Fruit fly (Drosophila melanogaster) whole organism: Measurements from ENCODE around the gene CG31730.

Source experiments
- CG8478 ChIP-seq: fragments of >200 bp; optimal IDR thresholded peaks from 2 replicates; lab custom pipeline; 2018; ENCODE audit warnings: inconsistent platforms
- Dll ChIP-seq: fragments of >200 bp; optimal IDR thresholded peaks from 2 replicates; lab custom pipeline; 2017
- EcR ChIP-seq, 2 experiments: fragments of >200 bp; optimal IDR thresholded peaks; 2 replicates each; lab custom pipeline; 2017; ENCODE audit warnings: missing biosample characterization in 2 of 2, missing genetic modification characterization in 2 of 2, missing genetic modification reagents in 2 of 2
- pan ChIP-seq: fragments of >200 bp; optimal IDR thresholded peaks from 2 replicates; lab custom pipeline; 2017
- psq ChIP-seq: fragments of >200 bp; optimal IDR thresholded peaks from 2 replicates; lab custom pipeline; 2017
- usp ChIP-seq: fragments of >200 bp; optimal IDR thresholded peaks from 2 replicates; lab custom pipeline; 2017; ENCODE audit warnings: missing biosample characterization, missing genetic modification characterization, mixed read lengths

CG31730 gene

DNA sequence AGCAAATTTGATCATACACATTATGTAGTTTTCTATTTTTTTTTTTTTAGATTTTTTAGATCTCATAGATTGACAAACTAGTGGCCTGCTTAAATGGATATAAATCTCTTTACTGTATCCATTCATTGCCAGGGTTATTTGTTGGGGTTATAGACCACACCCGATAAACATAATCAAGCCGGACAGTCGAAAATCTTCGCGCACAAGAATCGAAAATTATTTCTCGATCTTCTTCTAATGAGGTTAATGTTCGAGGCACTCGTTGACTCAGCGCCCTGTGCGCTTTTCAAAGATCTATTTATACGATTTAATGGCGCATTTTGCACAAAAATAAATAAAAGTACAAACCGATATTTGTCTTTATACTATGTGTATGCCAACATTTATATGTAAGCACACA lies at the start of gene CG31730:
CG31730 (minus strand) TSS at position 101 of the 400 bp plus-strand sequence.
- TF ChIP-seq Dll (lab: Kevin White, UChicago) (no peak), CG8478 (no peak), EcR (GFP tag; optimal IDR thresholded peaks at IDR 0.05; lab: Kevin White, UChicago) (no peak), psq (lab: Kevin White, UChicago) (no peak), pan (lab: Kevin White, UChicago) (no peak), usp (GFP tag; lab: Kevin White, UChicago) (no peak)

- TF ChIP-seq psq (lab: Kevin White, UChicago) (no peak), pan (lab: Kevin White, UChicago) (no peak), CG8478 (no peak), EcR (GFP tag; optimal IDR thresholded peaks at IDR 0.05; lab: Kevin White, UChicago) (no peak), usp (GFP tag; lab: Kevin White, UChicago) (no peak), Dll (lab: Kevin White, UChicago) (no peak)
Measured at dm6 chr2L:13306655-13307054, 47.1 kb upstream of the CG31730 start, which contains the start of gene CG43779. Gene CG43779, minus strand, starts transcription at chr2L:13306755.

DNA sequence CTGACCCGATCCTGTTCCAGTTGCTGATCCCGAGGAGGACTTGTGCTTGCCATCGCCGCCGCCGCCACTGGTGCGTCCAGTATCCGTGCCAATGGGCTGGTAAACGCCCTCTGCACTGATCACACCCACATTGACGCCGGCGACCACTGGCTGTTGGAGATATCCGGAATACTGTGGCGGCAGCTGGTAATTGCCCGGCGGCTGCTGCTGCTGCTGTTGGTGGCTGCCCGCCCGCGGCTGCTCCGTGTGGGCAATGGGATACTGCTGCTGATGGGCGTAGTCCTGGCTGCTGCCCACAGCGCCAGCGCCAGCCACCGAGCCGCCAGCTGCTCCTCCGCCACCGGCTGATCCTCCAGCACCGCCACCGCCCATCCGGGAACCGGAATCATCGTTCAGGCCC lies 45.5 kb upstream of the CG31730 start:
- TF ChIP-seq psq (lab: Kevin White, UChicago) (no peak), EcR (GFP tag; optimal IDR thresholded peaks at IDR 0.05; lab: Kevin White, UChicago) (no peak), usp (GFP tag; lab: Kevin White, UChicago) (no peak), Dll (lab: Kevin White, UChicago) (no peak)

- no peak for TF ChIP-seq Dll (lab: Kevin White, UChicago)
- no peak for TF ChIP-seq psq (lab: Kevin White, UChicago)
- no peak for TF ChIP-seq usp (GFP tag; lab: Kevin White, UChicago)
- TF ChIP-seq CG8478: no peak
- no peak for TF ChIP-seq EcR (GFP tag; optimal IDR thresholded peaks at IDR 0.05; lab: Kevin White, UChicago)
- no peak for TF ChIP-seq pan (lab: Kevin White, UChicago)
Measured at dm6 chr2L:13304488-13304887, 44.9 kb upstream of the CG31730 start, which contains the start of gene CG16825. Gene CG16825, plus strand, starts transcription at chr2L:13304788.

DNA sequence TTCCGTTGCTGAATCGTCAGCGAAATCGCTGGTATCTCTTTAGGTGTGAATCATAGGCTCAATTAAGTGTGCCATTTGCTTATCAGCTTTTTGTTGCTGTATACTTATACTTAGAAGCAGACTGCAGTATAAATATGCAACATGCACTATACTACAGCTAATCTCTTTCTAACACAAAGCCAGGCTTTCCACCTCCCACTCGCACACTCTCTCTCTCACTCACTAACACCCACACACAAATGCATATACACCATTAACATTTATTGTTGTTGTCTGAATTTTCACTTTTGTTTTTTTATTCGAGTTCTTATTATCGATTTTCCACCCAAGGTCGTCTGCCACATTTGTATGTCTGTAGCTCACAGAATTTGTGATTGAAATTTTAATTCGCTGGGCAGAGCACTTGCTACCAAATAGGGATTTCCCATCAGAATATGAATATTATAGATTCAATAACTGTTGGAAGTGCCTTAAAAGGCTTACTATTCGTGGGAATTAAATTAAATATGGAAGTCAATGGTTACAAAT lies 37.2 kb upstream of the CG31730 start:
- TF ChIP-seq psq (lab: Kevin White, UChicago) (no peak), CG8478 (no peak), usp (GFP tag; lab: Kevin White, UChicago) (no peak), EcR (GFP tag; optimal IDR thresholded peaks at IDR 0.05; lab: Kevin White, UChicago) (no peak), pan (lab: Kevin White, UChicago) (no peak), Dll (lab: Kevin White, UChicago) (no peak)

DNA sequence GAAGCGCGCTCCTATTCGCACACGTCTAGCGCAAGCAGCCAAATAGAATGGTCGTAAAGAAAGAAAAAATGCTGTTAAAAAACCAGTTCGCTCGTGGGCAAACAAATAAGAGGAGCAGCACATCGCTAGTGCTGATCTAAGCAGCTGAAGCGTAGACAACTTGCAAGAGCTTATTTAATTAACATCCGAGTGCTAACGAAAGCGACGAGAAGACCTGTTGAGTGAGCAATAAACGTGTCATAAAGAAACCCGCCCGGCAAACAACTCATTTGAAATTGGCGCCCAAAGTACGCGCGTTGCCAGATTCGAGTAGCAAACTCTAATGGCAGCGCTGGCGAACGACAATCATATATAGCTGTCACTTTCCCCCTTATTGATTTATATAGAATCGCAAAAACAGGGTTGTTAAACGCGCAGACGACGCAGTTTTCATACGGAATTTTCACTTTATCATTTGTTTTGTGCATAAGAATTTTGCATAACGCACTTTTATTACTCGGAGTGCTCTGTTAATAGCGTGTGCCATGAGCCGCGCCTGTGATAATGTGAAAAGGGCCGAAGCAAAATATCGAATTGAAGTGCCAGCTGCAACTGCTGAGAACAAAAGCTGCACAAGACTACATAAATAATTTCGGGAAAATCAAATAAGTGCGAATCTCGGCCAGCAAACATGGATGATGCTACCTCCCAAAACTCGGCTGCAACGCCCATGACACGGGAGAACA lies 36.6 kb upstream of the CG31730 start:
- TF ChIP-seq Dll (lab: Kevin White, UChicago) (no peak), pan (lab: Kevin White, UChicago) (no peak), usp (GFP tag; lab: Kevin White, UChicago) (no peak), psq (lab: Kevin White, UChicago) (no peak), EcR (GFP tag; optimal IDR thresholded peaks at IDR 0.05; lab: Kevin White, UChicago) (no peak), CG8478 (no peak)

dm6 chr2L:13292626-13293025 lies 33.1 kb upstream of the CG31730 start, which contains the start of gene CG16824:
Gene CG16824, plus strand, starts transcription at chr2L:13293009.
- TF ChIP-seq psq (lab: Kevin White, UChicago) (no peak), CG8478 (no peak), EcR (GFP tag; optimal IDR thresholded peaks at IDR 0.05; lab: Kevin White, UChicago) (no peak), Dll (lab: Kevin White, UChicago) (no peak), usp (GFP tag; lab: Kevin White, UChicago) (no peak), pan (lab: Kevin White, UChicago) (no peak)

- no peak for TF ChIP-seq psq (lab: Kevin White, UChicago)
- no peak for TF ChIP-seq usp (GFP tag; lab: Kevin White, UChicago)
- TF ChIP-seq pan (lab: Kevin White, UChicago): no peak
- TF ChIP-seq Dll (lab: Kevin White, UChicago): no peak
Measured at dm6 chr2L:13291960-13292487, 32.5 kb upstream of the CG31730 start.

- no peak for TF ChIP-seq EcR (GFP tag; optimal IDR thresholded peaks at IDR 0.05; lab: Kevin White, UChicago)
- no peak for TF ChIP-seq pan (lab: Kevin White, UChicago)
- TF ChIP-seq usp (GFP tag; lab: Kevin White, UChicago): no peak
- no peak for TF ChIP-seq CG8478
- no peak for TF ChIP-seq psq (lab: Kevin White, UChicago)
- TF ChIP-seq Dll (lab: Kevin White, UChicago): no peak
Measured at dm6 chr2L:13291066-13291434, 31.5 kb upstream of the CG31730 start.

dm6 chr2L:13290276-13291065 lies 30.9 kb upstream of the CG31730 start:
- no peak for TF ChIP-seq usp (GFP tag; lab: Kevin White, UChicago)
- TF ChIP-seq psq (lab: Kevin White, UChicago): no peak
- TF ChIP-seq EcR (GFP tag; optimal IDR thresholded peaks at IDR 0.05; lab: Kevin White, UChicago): no peak
- TF ChIP-seq CG8478: no peak
- TF ChIP-seq pan (lab: Kevin White, UChicago): no peak
- TF ChIP-seq Dll (lab: Kevin White, UChicago): peak; percentile 57

dm6 chr2L:13289689-13290088 lies 30.1 kb upstream of the CG31730 start, which contains the start of gene CG31729:
Gene CG31729, plus strand, starts transcription at chr2L:13289997.
- TF ChIP-seq CG8478 (no peak), EcR (GFP tag; optimal IDR thresholded peaks at IDR 0.05; lab: Kevin White, UChicago) (no peak), psq (lab: Kevin White, UChicago) (no peak), usp (GFP tag; lab: Kevin White, UChicago) (no peak), Dll (lab: Kevin White, UChicago) (no peak), pan (lab: Kevin White, UChicago) (no peak)
